Fruit fly (Drosophila melanogaster): Measurements from ENCODE around the gene Vps16B.
A peak's percentile ranks its signal among the peaks of the same experiment; 100 is the strongest.

Gene Vps16B

dm6 chr3R:29772795-29773331 is 43.4 kb downstream of the Vps16B start:
- peak; percentile 51; the same call in 2 of the 3 replicates for TF ChIP-seq fd96Ca (GFP tag; IDR thresholded peaks at IDR 0.05)
- TF ChIP-seq Snoo (tag; optimal IDR thresholded peaks at IDR 0.05) = no peak
- peak; percentile 54 for TF ChIP-seq CG10348 (GFP tag; IDR thresholded peaks at IDR 0.05)
- TF ChIP-seq CG32121 (GFP tag; IDR thresholded peaks at IDR 0.05) = peak; percentile 78
- TF ChIP-seq CG13204 (GFP tag; optimal IDR thresholded peaks at IDR 0.05) = peak; percentile 99
- TF ChIP-seq CG15710 (tag; optimal IDR thresholded peaks at IDR 0.05) = peak; percentile 19
- peak; percentile 33; the same call in 1 of the 2 replicates for TF ChIP-seq rn (GFP tag; IDR thresholded peaks at IDR 0.05)
- no peak for TF ChIP-seq CG14655 (GFP tag; optimal IDR thresholded peaks at IDR 0.05)
- TF ChIP-seq gl (tag; optimal IDR thresholded peaks at IDR 0.05) = peak; percentile 41
- no peak; the same call in 2 of the 3 replicates for TF ChIP-seq CG4496 (GFP tag; IDR thresholded peaks at IDR 0.05)
- TF ChIP-seq EcR (GFP tag; optimal IDR thresholded peaks at IDR 0.05) = peak; percentile 84
- TF ChIP-seq Ets98B (GFP tag; IDR thresholded peaks at IDR 0.05) = peak; percentile 70
- peak; percentile 68 for TF ChIP-seq CG12605 (GFP tag; IDR thresholded peaks at IDR 0.05)

dm6 chr3R:29772090-29772794 is 44.0 kb downstream of the Vps16B start:
- TF ChIP-seq CG14655 (GFP tag; optimal IDR thresholded peaks at IDR 0.05) = peak; percentile 73
- TF ChIP-seq CG8159 (tag; optimal IDR thresholded peaks at IDR 0.05) = peak; percentile 67
- no peak for TF ChIP-seq EcR (GFP tag; optimal IDR thresholded peaks at IDR 0.05)
- TF ChIP-seq Snoo (tag; optimal IDR thresholded peaks at IDR 0.05) = peak; percentile 23
- TF ChIP-seq CG13204 (GFP tag; optimal IDR thresholded peaks at IDR 0.05) = no peak
- no peak for TF ChIP-seq Pif1B (GFP tag; optimal IDR thresholded peaks at IDR 0.05)
- TF ChIP-seq CG32121 (GFP tag; IDR thresholded peaks at IDR 0.05) = no peak
- TF ChIP-seq Pif1A (GFP tag; optimal IDR thresholded peaks at IDR 0.05) = no peak
- no peak for TF ChIP-seq gl (tag; optimal IDR thresholded peaks at IDR 0.05)
- TF ChIP-seq CG4496 (GFP tag; IDR thresholded peaks at IDR 0.05) = peak; percentile 35; the same call in 1 of the 3 replicates
- TF ChIP-seq rn (GFP tag; IDR thresholded peaks at IDR 0.05) = no peak
- no peak for TF ChIP-seq D1 (tag; optimal IDR thresholded peaks at IDR 0.05)
- no peak for TF ChIP-seq fd96Ca (GFP tag; IDR thresholded peaks at IDR 0.05)
- no peak for TF ChIP-seq CG34367 (tag; optimal IDR thresholded peaks at IDR 0.05)
- peak; percentile 13 for TF ChIP-seq CG15710 (tag; optimal IDR thresholded peaks at IDR 0.05)
- TF ChIP-seq CG17806 (tag; optimal IDR thresholded peaks at IDR 0.05) = no peak
- no peak for TF ChIP-seq CG12605 (GFP tag; IDR thresholded peaks at IDR 0.05)
- peak; percentile 32 for TF ChIP-seq CG8301 (tag; optimal IDR thresholded peaks at IDR 0.05)
- no peak for TF ChIP-seq CG10348 (GFP tag; IDR thresholded peaks at IDR 0.05)
- TF ChIP-seq Ets98B (GFP tag; IDR thresholded peaks at IDR 0.05) = 0 out of 2 replicates have a peak, but pooled peaks have one; percentile 37
- peak; percentile 32 for TF ChIP-seq CG9948 (tag; optimal IDR thresholded peaks at IDR 0.05)

dm6 chr3R:29771645-29772089 is 44.6 kb downstream of the Vps16B start:
- TF ChIP-seq CG34367 (tag; optimal IDR thresholded peaks at IDR 0.05) (no peak), fd96Ca (GFP tag; IDR thresholded peaks at IDR 0.05) (0 out of 3 replicates have a peak, but pooled peaks have one; percentile 37), CG13204 (GFP tag; optimal IDR thresholded peaks at IDR 0.05) (no peak), CG12605 (GFP tag; IDR thresholded peaks at IDR 0.05) (peak; percentile 49), EcR (GFP tag; optimal IDR thresholded peaks at IDR 0.05) (peak; percentile 83), CG32121 (GFP tag; IDR thresholded peaks at IDR 0.05) (no peak)

dm6 chr3R:29770930-29771329 is 45.3 kb downstream of the Vps16B start:
- TF ChIP-seq CG15710 (tag; optimal IDR thresholded peaks at IDR 0.05) (no peak), CG13204 (GFP tag; optimal IDR thresholded peaks at IDR 0.05) (no peak), gl (tag; optimal IDR thresholded peaks at IDR 0.05) (no peak), Pif1B (GFP tag; optimal IDR thresholded peaks at IDR 0.05) (no peak), CG17806 (tag; optimal IDR thresholded peaks at IDR 0.05) (no peak), D1 (tag; optimal IDR thresholded peaks at IDR 0.05) (no peak), CG8159 (tag; optimal IDR thresholded peaks at IDR 0.05) (no peak), EcR (GFP tag; optimal IDR thresholded peaks at IDR 0.05) (no peak), fd96Ca (GFP tag; IDR thresholded peaks at IDR 0.05) (no peak), CG32121 (GFP tag; IDR thresholded peaks at IDR 0.05) (no peak), CG14655 (GFP tag; optimal IDR thresholded peaks at IDR 0.05) (no peak), CG12605 (GFP tag; IDR thresholded peaks at IDR 0.05) (no peak), Snoo (tag; optimal IDR thresholded peaks at IDR 0.05) (no peak)

- TF ChIP-seq CG9948 (tag; optimal IDR thresholded peaks at IDR 0.05) = no peak
- no peak for TF ChIP-seq Snoo (tag; optimal IDR thresholded peaks at IDR 0.05)
- TF ChIP-seq CG10348 (GFP tag; IDR thresholded peaks at IDR 0.05) = no peak
- no peak for TF ChIP-seq CG14655 (GFP tag; optimal IDR thresholded peaks at IDR 0.05)
- TF ChIP-seq CG8159 (tag; optimal IDR thresholded peaks at IDR 0.05) = no peak
- TF ChIP-seq CG17806 (tag; optimal IDR thresholded peaks at IDR 0.05) = no peak
Observed at dm6 chr3R:29767236-29767635, 49.0 kb downstream of the Vps16B start.

Data from whole organism, pupa.